Fruit fly (Drosophila melanogaster): ENCODE measurements around the gene Nost.

- TF ChIP-seq Lpt (GFP tag; optimal IDR thresholded peaks at IDR 0.05) = no peak
- no peak for TF ChIP-seq cyc (GFP tag; optimal IDR thresholded peaks at IDR 0.05)
- TF ChIP-seq Hr39 (GFP tag; optimal IDR thresholded peaks at IDR 0.05) = no peak
- no peak for TF ChIP-seq Sox102F (GFP tag; optimal IDR thresholded peaks at IDR 0.05)
- no peak for TF ChIP-seq fd59A (GFP tag; optimal IDR thresholded peaks at IDR 0.05)
- no peak for TF ChIP-seq vri (GFP tag; optimal IDR thresholded peaks at IDR 0.05)
- TF ChIP-seq fkh (GFP tag; optimal IDR thresholded peaks at IDR 0.05) = no peak
- no peak for TF ChIP-seq Sox15 (GFP tag; optimal IDR thresholded peaks at IDR 0.05)
- TF ChIP-seq CG10631 (GFP tag; optimal IDR thresholded peaks at IDR 0.05) = no peak
Measured at dm6 chrX:9074040-9074439, 44.0 kb downstream of the Nost start.

Measured in whole organism, prepupa.